Fruit fly (Drosophila melanogaster) whole organism, embryonic: ENCODE results near the gene CG7694.

Experiments
- Atf-2 ChIP-seq: fragments of 200-800 bp; sonication (Bioruptor generic); optimal IDR thresholded peaks from 2 replicates; lab custom pipeline; 2016; ENCODE audit warnings: missing biosample characterization, missing genetic modification characterization
- CG10979 ChIP-seq: fragments of 200-800 bp; sonication (Bioruptor generic); optimal IDR thresholded peaks from 2 replicates; lab custom pipeline; 2018; ENCODE audit warnings: missing biosample characterization, mild to moderate bottlenecking, missing genetic modification characterization, moderate library complexity
- CG11398 ChIP-seq: fragments of 200-800 bp; sonication (Bioruptor generic); optimal IDR thresholded peaks from 2 replicates; lab custom pipeline; 2016; ENCODE audit warnings: missing biosample characterization, missing genetic modification characterization
- CG13287 ChIP-seq: fragments of 200-800 bp; sonication (Bioruptor generic); IDR thresholded peaks from 2 replicates; pipeline ENCODE4 v1.3.6; 2022; ENCODE audit warnings: missing biosample characterization, missing genetic modification characterization; ENCODE audit not compliant: partially characterized antibody
- CG14014 ChIP-seq: fragments of 200-800 bp; sonication (Bioruptor generic); IDR thresholded peaks from 2 replicates; pipeline ENCODE4 v1.3.6; 2022; ENCODE audit warnings: missing biosample characterization, missing genetic modification characterization
- CG15269 ChIP-seq: fragments of 200-800 bp; sonication (Bioruptor generic); optimal IDR thresholded peaks from 2 replicates; lab custom pipeline; 2018; ENCODE audit warnings: missing biosample characterization, mild to moderate bottlenecking, missing genetic modification characterization, moderate library complexity
- CG1603 ChIP-seq: fragments of 200-800 bp; sonication (Bioruptor generic); optimal IDR thresholded peaks from 2 replicates; lab custom pipeline; 2019; ENCODE audit warnings: missing biosample characterization, mild to moderate bottlenecking, missing genetic modification characterization, moderate library complexity
- CG1647 ChIP-seq: fragments of 200-800 bp; sonication (Bioruptor generic); optimal IDR thresholded peaks from 3 replicates; lab custom pipeline; 2016; ENCODE audit warnings: missing biosample characterization, missing genetic modification characterization
- CG17359 ChIP-seq: fragments of 200-800 bp; sonication (Bioruptor generic); optimal IDR thresholded peaks from 3 replicates; lab custom pipeline; 2018; ENCODE audit warnings: missing biosample characterization, mild to moderate bottlenecking, missing genetic modification characterization, moderate library complexity
- CG30403 ChIP-seq: fragments of 200-800 bp; sonication (Bioruptor generic); optimal IDR thresholded peaks from 3 replicates; lab custom pipeline; 2016; ENCODE audit warnings: missing biosample characterization, missing genetic modification characterization
- CG3838 ChIP-seq: fragments of 200-800 bp; sonication (Bioruptor generic); optimal IDR thresholded peaks from 3 replicates; lab custom pipeline; 2016; ENCODE audit warnings: missing biosample characterization, missing genetic modification characterization
- CG43689 ChIP-seq: fragments of 200-800 bp; sonication (Bioruptor generic); IDR thresholded peaks from 2 replicates; pipeline ENCODE4 v1.3.6; 2022; ENCODE audit warnings: missing biosample characterization, missing genetic modification characterization
- CG4424 ChIP-seq: fragments of 200-800 bp; sonication (Bioruptor generic); optimal IDR thresholded peaks from 3 replicates; lab custom pipeline; 2016; ENCODE audit warnings: missing biosample characterization, missing genetic modification characterization
- CG5180 ChIP-seq: fragments of 200-800 bp; sonication (Bioruptor generic); optimal IDR thresholded peaks from 3 replicates; lab custom pipeline; 2017; ENCODE audit warnings: missing biosample characterization, missing genetic modification characterization, mild to moderate bottlenecking, moderate library complexity, missing genetic modification reagents
- CG7745 ChIP-seq: fragments of 200-800 bp; sonication (Bioruptor generic); optimal IDR thresholded peaks from 2 replicates; lab custom pipeline; 2018; ENCODE audit warnings: missing biosample characterization, mild to moderate bottlenecking, missing genetic modification characterization, moderate library complexity
- CG8388 ChIP-seq: fragments of 200-800 bp; sonication (Bioruptor generic); optimal IDR thresholded peaks from 2 replicates; lab custom pipeline; 2019; ENCODE audit warnings: missing biosample characterization, mild to moderate bottlenecking, missing genetic modification characterization, moderate library complexity
- D19A ChIP-seq: fragments of 200-800 bp; optimal IDR thresholded peaks from 3 replicates; lab custom pipeline; 2019; ENCODE audit warnings: missing biosample characterization, mild to moderate bottlenecking, missing genetic modification characterization, moderate library complexity
- Dll ChIP-seq: fragments of 200-800 bp; sonication (Bioruptor generic); IDR thresholded peaks from 4 replicates; pipeline ENCODE4 v1.3.6; 2022; ENCODE audit warnings: missing biosample characterization, missing genetic modification characterization; ENCODE audit not compliant: partially characterized antibody
- Elba2 ChIP-seq: fragments of 200-800 bp; sonication (Bioruptor generic); optimal IDR thresholded peaks from 3 replicates; lab custom pipeline; 2016; ENCODE audit warnings: missing biosample characterization, missing genetic modification characterization
- Gug ChIP-seq: fragments of 200-800 bp; sonication (Bioruptor generic); IDR thresholded peaks from 4 replicates; pipeline ENCODE4 v1.3.6; 2022; ENCODE audit warnings: missing biosample characterization, missing genetic modification characterization
- HLH3B ChIP-seq: fragments of 200-800 bp; sonication (Bioruptor generic); IDR thresholded peaks from 2 replicates; pipeline ENCODE4 v1.3.6; 2022; ENCODE audit warnings: missing biosample characterization, missing genetic modification characterization
- Jarid2 ChIP-seq: fragments of 200-800 bp; sonication (Bioruptor generic); optimal IDR thresholded peaks from 3 replicates; lab custom pipeline; 2017; ENCODE audit warnings: mild to moderate bottlenecking, missing biosample characterization, missing genetic modification reagents, missing genetic modification characterization
- Kr ChIP-seq: fragments of 200-800 bp; sonication (Bioruptor generic); optimal IDR thresholded peaks from 2 replicates; lab custom pipeline; 2017; ENCODE audit warnings: missing biosample characterization, mild to moderate bottlenecking, missing genetic modification characterization
- Mrtf ChIP-seq: fragments of 200-800 bp; sonication (Bioruptor generic); IDR thresholded peaks from 3 replicates; pipeline ENCODE4 v1.3.6; 2022; ENCODE audit warnings: missing biosample characterization, missing genetic modification characterization
- Myb ChIP-seq: fragments of 200-800 bp; sonication (Bioruptor generic); optimal IDR thresholded peaks from 2 replicates; lab custom pipeline; 2016; ENCODE audit warnings: missing biosample characterization, missing genetic modification characterization
- Side ChIP-seq: fragments of 200-800 bp; sonication (Bioruptor generic); optimal IDR thresholded peaks from 2 replicates; lab custom pipeline; 2016; ENCODE audit warnings: missing biosample characterization, missing genetic modification characterization
- Usf ChIP-seq: fragments of 200-800 bp; sonication (Bioruptor generic); optimal IDR thresholded peaks from 2 replicates; lab custom pipeline; 2017; ENCODE audit warnings: missing genotype, missing biosample characterization, missing genetic modification characterization
- ato ChIP-seq: fragments of 200-800 bp; sonication (Bioruptor generic); IDR thresholded peaks from 2 replicates; pipeline ENCODE4 v1.3.6; 2022; ENCODE audit warnings: missing biosample characterization, missing genetic modification characterization; ENCODE audit not compliant: partially characterized antibody
- cato ChIP-seq: fragments of 200-800 bp; sonication (Bioruptor generic); optimal IDR thresholded peaks from 2 replicates; lab custom pipeline; 2016; ENCODE audit warnings: missing biosample characterization, missing genetic modification characterization, borderline replicate concordance
- chif ChIP-seq, 2 experiments: fragments of 200-800 bp; sonication (Bioruptor generic); optimal IDR thresholded peaks; 3 replicates each; lab custom pipeline; 2016; ENCODE audit warnings: missing biosample characterization in 2 of 2, missing genetic modification characterization in 2 of 2
- ci ChIP-seq: fragments of 200-800 bp; sonication (Bioruptor generic); IDR thresholded peaks from 3 replicates; pipeline ENCODE4 v1.3.6; 2022; ENCODE audit warnings: missing biosample characterization, missing genetic modification characterization
- da ChIP-seq: fragments of 200-800 bp; sonication (Bioruptor generic); optimal IDR thresholded peaks from 2 replicates; lab custom pipeline; 2016; ENCODE audit warnings: missing biosample characterization, missing genetic modification characterization
- dm ChIP-seq: fragments of 200-800 bp; sonication (Bioruptor generic); optimal IDR thresholded peaks from 3 replicates; lab custom pipeline; 2016; ENCODE audit warnings: missing biosample characterization, missing genetic modification characterization
- esg ChIP-seq: fragments of 200-800 bp; sonication (Bioruptor generic); conservative IDR thresholded peaks from 2 replicates; pipeline ENCODE4 v1.3.6; 2022; ENCODE audit warnings: missing biosample characterization, missing genetic modification characterization
- exex ChIP-seq: fragments of 200-800 bp; sonication (Bioruptor generic); optimal IDR thresholded peaks from 4 replicates; lab custom pipeline; 2018; ENCODE audit warnings: missing biosample characterization, mild to moderate bottlenecking, missing genetic modification characterization, moderate library complexity
- eyg ChIP-seq: fragments of 200-800 bp; sonication (Bioruptor generic); optimal IDR thresholded peaks from 3 replicates; lab custom pipeline; 2016; ENCODE audit warnings: missing biosample characterization, missing genetic modification characterization
- gfzf ChIP-seq: fragments of 200-800 bp; sonication (Bioruptor generic); optimal IDR thresholded peaks from 2 replicates; lab custom pipeline; 2016; ENCODE audit warnings: missing biosample characterization, mild to moderate bottlenecking, missing genetic modification characterization, moderate library complexity
- hbn ChIP-seq: fragments of 200-800 bp; sonication (Bioruptor generic); IDR thresholded peaks from 2 replicates; pipeline ENCODE4 v1.3.6; 2022; ENCODE audit warnings: missing biosample characterization, missing genetic modification characterization; ENCODE audit not compliant: partially characterized antibody
- ind ChIP-seq: fragments of 200-800 bp; sonication (Bioruptor generic); optimal IDR thresholded peaks from 3 replicates; lab custom pipeline; 2016; ENCODE audit warnings: missing biosample characterization, missing genetic modification characterization
- lov ChIP-seq, 2 experiments: fragments of 200-800 bp in 1 of 2; fragments of >200 bp in 1 of 2; sonication (Bioruptor generic) in 1 of 2; IDR thresholded peaks in 1 of 2; optimal IDR thresholded peaks in 1 of 2; 2 replicates in 1 of 2; 3 replicates in 1 of 2; pipeline versions ENCODE4 v1.3.6 to Lab custom; 2017 to 2022; ENCODE audit warnings: missing biosample characterization in 1 of 2, missing genetic modification characterization in 1 of 2
- nom ChIP-seq: fragments of 200-800 bp; sonication (Bioruptor generic); optimal IDR thresholded peaks from 2 replicates; lab custom pipeline; 2017; ENCODE audit warnings: missing biosample characterization, missing genetic modification characterization, mild to moderate bottlenecking, moderate library complexity, missing genetic modification reagents
- otp ChIP-seq: fragments of 200-800 bp; sonication (Bioruptor generic); IDR thresholded peaks from 3 replicates; pipeline ENCODE4, ENCODE4 v1.3.6; 2022; ENCODE audit warnings: missing biosample characterization, missing genetic modification characterization
- schlank ChIP-seq: fragments of 200-800 bp; sonication (Bioruptor generic); optimal IDR thresholded peaks from 2 replicates; lab custom pipeline; 2018; ENCODE audit warnings: missing biosample characterization, mild to moderate bottlenecking, missing genetic modification characterization
- sens-2 ChIP-seq: fragments of 200-800 bp; sonication (Bioruptor generic); IDR thresholded peaks from 2 replicates; pipeline ENCODE4 v1.3.6; 2022; ENCODE audit warnings: missing biosample characterization, missing genetic modification characterization
- stwl ChIP-seq: fragments of 200-800 bp; sonication (Bioruptor generic); optimal IDR thresholded peaks from 3 replicates; lab custom pipeline; 2018; ENCODE audit warnings: missing biosample characterization, mild to moderate bottlenecking, missing genetic modification characterization, moderate library complexity
- trem ChIP-seq: fragments of 200-800 bp; optimal IDR thresholded peaks from 3 replicates; lab custom pipeline; 2019; ENCODE audit warnings: missing biosample characterization, mild to moderate bottlenecking, missing genetic modification characterization, moderate library complexity
- tx ChIP-seq: fragments of 200-800 bp; sonication (Bioruptor generic); optimal IDR thresholded peaks from 2 replicates; lab custom pipeline; 2016; ENCODE audit warnings: missing biosample characterization, missing genetic modification characterization
- zen2 ChIP-seq: fragments of 200-800 bp; sonication (Bioruptor generic); IDR thresholded peaks from 3 replicates; pipeline ENCODE4 v1.3.6; 2022; ENCODE audit warnings: missing biosample characterization, missing genetic modification characterization; ENCODE audit not compliant: partially characterized antibody

The CG7694 gene

DNA sequence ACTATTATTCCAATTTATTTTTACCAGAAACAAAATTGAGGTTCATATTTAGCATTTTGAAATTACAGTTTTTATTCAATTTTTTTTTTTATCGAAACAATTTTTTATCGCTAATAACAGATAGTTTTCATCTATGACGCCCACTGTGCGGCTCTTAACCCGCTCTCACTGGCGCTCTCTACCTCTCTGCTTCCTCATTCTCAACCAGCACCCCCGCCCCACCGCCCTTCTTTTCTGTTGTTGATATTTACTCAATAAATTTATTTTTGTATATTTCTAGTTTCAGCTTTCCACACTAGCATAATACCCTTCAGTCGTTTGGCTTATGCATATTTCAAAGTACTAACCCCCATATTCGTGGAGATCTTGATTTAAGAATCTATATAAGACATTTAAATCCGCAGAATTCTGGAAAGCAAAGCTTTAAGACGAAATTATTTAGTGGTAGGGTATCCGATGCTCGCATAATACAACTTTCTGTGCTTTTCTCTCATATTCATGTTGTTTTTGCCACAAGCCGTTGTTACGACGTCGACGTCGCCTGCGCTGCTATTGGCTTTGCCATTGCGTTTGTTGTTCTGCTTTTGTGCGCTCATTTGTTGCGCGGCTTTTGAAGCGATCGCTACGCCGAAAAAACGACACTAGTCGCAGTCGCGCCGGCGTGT, 11.1 kb downstream of the CG7694 start (continued):
- TF ChIP-seq CG1603 (tag; lab: Kevin White, UChicago), result peak; percentile 96
- peak; percentile 91 for TF ChIP-seq Gug (GFP tag; lab: Robert Waterston, UW)
- peak; percentile 72 for TF ChIP-seq exex (tag; lab: Kevin White, UChicago)
- peak; percentile 95 for TF ChIP-seq ind
- no peak for TF ChIP-seq Elba2 (GFP tag; lab: Kevin White, UChicago)
- peak; percentile 90 for TF ChIP-seq Usf (GFP tag; lab: Kevin White, UChicago)
- TF ChIP-seq cato (GFP tag; lab: Kevin White, UChicago), result peak; percentile 97
- TF ChIP-seq CG43689 (GFP tag; lab: Robert Waterston, UW), result peak; percentile 81
- TF ChIP-seq Mrtf, result peak; percentile 94
- TF ChIP-seq hbn, result 0 out of 2 replicates have a peak, but pooled peaks have one; percentile 24
- TF ChIP-seq chif (GFP tag; optimal IDR thresholded peaks at IDR 0.05; lab: Kevin White, UChicago), result peak; percentile 96 to 98
- peak; percentile 43 for TF ChIP-seq stwl
- TF ChIP-seq Myb (GFP tag; lab: Kevin White, UChicago), result peak; percentile 87
- TF ChIP-seq HLH3B (GFP tag; lab: Robert Waterston, UW), result peak; percentile 94
- TF ChIP-seq CG1647, result peak; percentile 97
- TF ChIP-seq CG15269, result peak; percentile 96
- TF ChIP-seq CG4424 (GFP tag; lab: Kevin White, UChicago), result peak; percentile 97
- peak; percentile 96 for TF ChIP-seq CG11398
- TF ChIP-seq CG3838 (GFP tag; lab: Kevin White, UChicago), result peak; percentile 95
- TF ChIP-seq CG10979, result peak; percentile 97
- peak; percentile 84 for TF ChIP-seq Kr
- TF ChIP-seq CG13287 (GFP tag; lab: Robert Waterston, UW), result peak; percentile 34; the same call in 1 of the 2 replicates
- no peak for TF ChIP-seq zen2 (GFP tag; lab: Robert Waterston, UW)
- peak; percentile 94 for TF ChIP-seq Side (GFP tag; lab: Kevin White, UChicago)
- TF ChIP-seq CG7745 (tag; lab: Kevin White, UChicago), result peak; percentile 84
- peak; percentile 86 for TF ChIP-seq da (GFP tag; lab: Kevin White, UChicago)
- TF ChIP-seq nom (GFP tag; lab: Kevin White, UChicago), result peak; percentile 73
- peak; percentile 95 for TF ChIP-seq CG8388 (GFP tag; lab: Kevin White, UChicago)
- peak; percentile 31 for TF ChIP-seq gfzf (GFP tag; lab: Kevin White, UChicago)
- TF ChIP-seq ato (GFP tag; lab: Robert Waterston, UW), result no peak
- peak; percentile 92 for TF ChIP-seq eyg (GFP tag; lab: Kevin White, UChicago)
- TF ChIP-seq lov (optimal IDR thresholded peaks at IDR 0.05; lab: Kevin White, UChicago), result no peak
- TF ChIP-seq lov (GFP tag; IDR thresholded peaks at IDR 0.05; lab: Robert Waterston, UW), result peak; percentile 94
- peak; percentile 97 for TF ChIP-seq Atf-2 (GFP tag; lab: Kevin White, UChicago)
- TF ChIP-seq CG5180, result peak; percentile 91
- peak; percentile 83 for TF ChIP-seq Jarid2 (GFP tag; lab: Kevin White, UChicago)
- TF ChIP-seq Dll (GFP tag; lab: Robert Waterston, UW), result peak; percentile 9; the same call in 1 of the 4 replicates
- peak; percentile 90 for TF ChIP-seq esg
- peak; percentile 88 for TF ChIP-seq dm (GFP tag; lab: Kevin White, UChicago)
- TF ChIP-seq sens-2 (GFP tag; lab: Robert Waterston, UW), result peak; percentile 83; the same call in 1 of the 2 replicates
- TF ChIP-seq otp (GFP tag; lab: Robert Waterston, UW), result peak; percentile 97
- peak; percentile 95 for TF ChIP-seq tx (GFP tag; lab: Kevin White, UChicago)
- peak; percentile 97 for TF ChIP-seq CG17359
- TF ChIP-seq D19A (tag; lab: Kevin White, UChicago), result peak; percentile 100
- TF ChIP-seq ci (GFP tag; lab: Robert Waterston, UW), result peak; percentile 95
- peak; percentile 91 for TF ChIP-seq CG14014 (GFP tag; lab: Robert Waterston, UW)
- peak; percentile 87 for TF ChIP-seq schlank (tag; lab: Kevin White, UChicago)
- TF ChIP-seq CG30403 (GFP tag; lab: Kevin White, UChicago), result peak; percentile 98
- TF ChIP-seq trem (tag; lab: Kevin White, UChicago), result peak; percentile 95
